Fruit fly (Drosophila melanogaster): ENCODE data around the gene CG7290.

The CG7290 gene

DNA sequence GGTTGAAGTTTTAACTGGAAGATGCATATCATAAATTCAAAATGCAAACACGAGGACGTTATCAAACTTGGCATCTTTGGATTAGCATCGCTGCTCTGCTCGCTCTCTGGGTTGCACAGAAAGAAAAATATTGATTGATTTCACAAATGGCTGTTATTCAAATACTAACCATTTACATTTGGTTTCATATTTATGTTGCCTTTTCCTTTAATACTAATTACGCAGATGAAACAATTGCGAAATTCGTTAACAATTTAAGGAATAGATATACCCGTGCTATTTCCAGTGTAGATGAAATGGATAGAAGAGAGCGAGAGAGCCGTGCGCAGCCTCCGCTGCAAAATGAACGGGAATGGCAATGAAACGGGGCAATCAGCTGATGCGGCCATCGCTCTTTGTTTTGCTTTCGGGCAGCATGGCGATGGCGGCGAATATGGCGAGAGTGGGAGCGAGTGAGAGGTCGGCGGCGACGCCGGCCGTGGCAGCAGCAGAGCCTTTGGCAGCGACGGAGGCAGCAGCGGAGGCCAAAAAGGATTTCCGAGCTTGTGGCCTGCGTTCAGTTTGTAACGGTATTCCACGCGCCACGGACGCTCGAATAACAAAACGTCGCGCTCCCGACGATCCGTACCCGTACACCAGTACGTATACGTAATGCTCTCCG, 41.8 kb upstream of the CG7290 start, which contains the start of gene rdgC (continued):
- TF ChIP-seq Dip3 (GFP tag; optimal IDR thresholded peaks at IDR 0.05) (peak; percentile 94), Dp (GFP tag; optimal IDR thresholded peaks at IDR 0.05) (no peak), D19B (GFP tag; optimal IDR thresholded peaks at IDR 0.05) (peak; percentile 88), HLH3B (GFP tag; IDR thresholded peaks at IDR 0.05) (peak; percentile 97), Ravus (GFP tag; IDR thresholded peaks at IDR 0.05) (peak; percentile 88), CG10654 (GFP tag; optimal IDR thresholded peaks at IDR 0.05) (peak; percentile 94), Antp (GFP tag; optimal IDR thresholded peaks at IDR 0.05) (peak; percentile 96), CG12391 (tag; optimal IDR thresholded peaks at IDR 0.05) (peak; percentile 96), BtbVII (GFP tag; optimal IDR thresholded peaks at IDR 0.05) (peak; percentile 96), tap (tag; optimal IDR thresholded peaks at IDR 0.05) (peak; percentile 98), bcd (GFP tag; optimal IDR thresholded peaks at IDR 0.05) (peak; percentile 95), HLHmδ (GFP tag; optimal IDR thresholded peaks at IDR 0.05) (no peak), CG14014 (GFP tag; IDR thresholded peaks at IDR 0.05) (peak; percentile 95), YL-1 (GFP tag; optimal IDR thresholded peaks at IDR 0.05) (peak; percentile 57), CG13424 (tag; optimal IDR thresholded peaks at IDR 0.05) (peak; percentile 95), CG17912 (GFP tag; optimal IDR thresholded peaks at IDR 0.05) (peak; percentile 83), CG8290 (GFP tag; optimal IDR thresholded peaks at IDR 0.05) (peak; percentile 74), CG8290 (tag; optimal IDR thresholded peaks at IDR 0.05) (peak in 1 of 2 experiments; percentile 99), inv (GFP tag; IDR thresholded peaks at IDR 0.05; ENCODE audit: partially characterized antibody) (no peak), CG7745 (tag; optimal IDR thresholded peaks at IDR 0.05) (no peak), aop (GFP tag; IDR thresholded peaks at IDR 0.05) (peak; percentile 78), Gsc (GFP tag; IDR thresholded peaks at IDR 0.05) (peak; percentile 84), vnd (GFP tag; IDR thresholded peaks at IDR 0.05; ENCODE audit: partially characterized antibody) (no peak), Bdp1 (GFP tag; optimal IDR thresholded peaks at IDR 0.05) (peak; percentile 86), CG30020 (tag; optimal IDR thresholded peaks at IDR 0.05) (peak; percentile 54), CG12744 (GFP tag; optimal IDR thresholded peaks at IDR 0.05) (peak; percentile 92), fd64A (GFP tag; optimal IDR thresholded peaks at IDR 0.05) (peak; percentile 85), Ets65A (GFP tag) (peak; percentile 99), CG7839 (tag; optimal IDR thresholded peaks at IDR 0.05) (peak; percentile 97), cwo (GFP tag; optimal IDR thresholded peaks at IDR 0.05) (peak; percentile 95), sna (GFP tag; IDR thresholded peaks at IDR 0.05; ENCODE audit: partially characterized antibody) (no peak), ken (GFP tag; IDR thresholded peaks at IDR 0.05) (peak; percentile 94), H15 (GFP tag; IDR thresholded peaks at IDR 0.05) (peak; percentile 95), Abd-B (GFP tag; optimal IDR thresholded peaks at IDR 0.05) (peak; percentile 96), Taf1 (GFP tag; IDR thresholded peaks at IDR 0.05) (peak; percentile 87), sens-2 (GFP tag; IDR thresholded peaks at IDR 0.05) (peak; percentile 88), CG4854 (GFP tag; optimal IDR thresholded peaks at IDR 0.05) (peak; percentile 94), lilli (GFP tag; optimal IDR thresholded peaks at IDR 0.05) (peak; percentile 96), Vsx1 (GFP tag; optimal IDR thresholded peaks at IDR 0.05) (peak; percentile 83), dati (GFP tag; IDR thresholded peaks at IDR 0.05) (peak; percentile 94), ro (GFP tag; IDR thresholded peaks at IDR 0.05) (peak; percentile 82), phol (tag; optimal IDR thresholded peaks at IDR 0.05) (peak; percentile 94), CG13894 (tag; optimal IDR thresholded peaks at IDR 0.05) (peak; percentile 92), CG9932 (GFP tag; IDR thresholded peaks at IDR 0.05) (peak; percentile 89), CG8359 (GFP tag; optimal IDR thresholded peaks at IDR 0.05; ENCODE audit: borderline replicate concordance) (peak; percentile 85), CG6689 (GFP tag; IDR thresholded peaks at IDR 0.05) (peak; percentile 96), Xbp1 (GFP tag; optimal IDR thresholded peaks at IDR 0.05) (peak; percentile 96), Spps (tag; optimal IDR thresholded peaks at IDR 0.05) (peak; percentile 40), insv (GFP tag; optimal IDR thresholded peaks at IDR 0.05) (peak in 1 of 2 experiments; percentile 15), grau (tag; optimal IDR thresholded peaks at IDR 0.05) (peak; percentile 94)

Measured in whole organism, embryonic.